Worm (Caenorhabditis elegans) whole organism, L4 larva: ENCODE data around the gene mrpl-53.
A peak's percentile ranks its signal among the peaks of the same experiment; 100 is the strongest.

ENCODE experiments used
- T20F7.1 ChIP-seq: fragments of 200-800 bp; sonication (Bioruptor generic); optimal IDR thresholded peaks from 2 replicates; lab custom pipeline; 2018; ENCODE audit warnings: mild to moderate bottlenecking, missing genetic modification characterization, missing compliant biosample characterization
- ZK337.2 ChIP-seq: fragments of 200-800 bp; sonication (Bioruptor generic); IDR thresholded peaks from 2 replicates; pipeline ENCODE4 v1.3.6; 2022; ENCODE audit warnings: missing genetic modification reagents, missing genetic modification characterization, missing compliant biosample characterization
- arid-1 ChIP-seq: fragments of 200-800 bp; sonication (Bioruptor generic); conservative IDR thresholded peaks from 2 replicates; pipeline ENCODE4 v1.3.6; 2022; ENCODE audit warnings: missing genetic modification reagents, missing genetic modification characterization, missing compliant biosample characterization
- ceh-20 ChIP-seq: fragments of 200-800 bp; sonication (Bioruptor generic); IDR thresholded peaks from 2 replicates; pipeline ENCODE4 v1.3.6; 2022; ENCODE audit warnings: missing genetic modification reagents, missing genetic modification characterization, missing compliant biosample characterization
- ceh-32 ChIP-seq: sonication (generic microtip); optimal IDR thresholded peaks from 2 replicates; lab custom pipeline; 2016; ENCODE audit warnings: mild to moderate bottlenecking, missing genetic modification characterization, missing compliant biosample characterization; ENCODE audit not compliant: poor library complexity
- daf-12 ChIP-seq: fragments of 150-350 bp; optimal IDR thresholded peaks from 2 replicates; lab custom pipeline; 2014; ENCODE audit warnings: missing biosample characterization, missing genetic modification reagents, missing genetic modification characterization
- daf-16 ChIP-seq, 3 experiments: sonication (generic microtip); optimal IDR thresholded peaks; 2 replicates each; lab custom pipeline; 2016 to 2017; ENCODE audit warnings: missing genetic modification characterization in 3 of 3, missing genetic modification reagents in 3 of 3, mild to moderate bottlenecking in 2 of 3, missing compliant biosample characterization in 2 of 3, missing biosample characterization in 1 of 3, moderate library complexity in 1 of 3
- dmd-6 ChIP-seq: fragments of 200-800 bp; sonication (Bioruptor generic); IDR thresholded peaks from 2 replicates; pipeline ENCODE4 v1.3.6; 2022; ENCODE audit warnings: missing genetic modification reagents, missing genetic modification characterization, missing compliant biosample characterization
- dve-1 ChIP-seq: sonication (generic microtip); optimal IDR thresholded peaks from 2 replicates; lab custom pipeline; 2017; ENCODE audit warnings: antibody characterized with exemption, mild to moderate bottlenecking, missing genetic modification characterization, missing compliant biosample characterization; ENCODE audit not compliant: insufficient read depth
- egl-27 ChIP-seq: sonication (generic microtip); optimal IDR thresholded peaks from 3 replicates; lab custom pipeline; 2017; ENCODE audit warnings: missing biosample characterization, missing genetic modification reagents, missing genetic modification characterization
- egl-43 ChIP-seq: fragments of 200-800 bp; sonication (Bioruptor generic); IDR thresholded peaks from 2 replicates; pipeline ENCODE4 v1.3.6; 2022; ENCODE audit warnings: missing genetic modification reagents, missing genetic modification characterization, missing compliant biosample characterization
- fkh-10 ChIP-seq: fragments of 150-350 bp; optimal IDR thresholded peaks from 2 replicates; lab custom pipeline; 2014; ENCODE audit warnings: missing biosample characterization, missing genetic modification reagents, missing genetic modification characterization
- fos-1 ChIP-seq: fragments of 150-350 bp; optimal IDR thresholded peaks from 2 replicates; lab custom pipeline; 2014; ENCODE audit warnings: missing biosample characterization, missing genetic modification characterization
- hif-1 ChIP-seq, 2 experiments: sonication (generic microtip); optimal IDR thresholded peaks; 2 replicates each; lab custom pipeline; 2016 to 2017; ENCODE audit warnings: missing compliant biosample characterization in 2 of 2, missing genetic modification characterization in 2 of 2, missing genetic modification reagents in 2 of 2, missing genotype in 2 of 2, mild to moderate bottlenecking in 1 of 2
- hlh-11 ChIP-seq: fragments of 200-800 bp; sonication (Bioruptor generic); optimal IDR thresholded peaks from 2 replicates; lab custom pipeline; 2018; ENCODE audit warnings: mild to moderate bottlenecking, missing genetic modification characterization, missing compliant biosample characterization
- hlh-30 ChIP-seq: sonication (generic microtip); optimal IDR thresholded peaks from 2 replicates; lab custom pipeline; 2017; ENCODE audit warnings: antibody characterized with exemption, mild to moderate bottlenecking, missing genetic modification characterization, missing compliant biosample characterization; ENCODE audit not compliant: insufficient read depth
- lim-7 ChIP-seq: fragments of 200-800 bp; sonication (Bioruptor generic); IDR thresholded peaks from 2 replicates; pipeline ENCODE4 v1.3.6; 2022; ENCODE audit warnings: missing genetic modification characterization, missing compliant biosample characterization
- lin-1 ChIP-seq: fragments of 200-800 bp; sonication (Bioruptor generic); IDR thresholded peaks from 2 replicates; pipeline ENCODE4 v1.3.6; 2022; ENCODE audit warnings: missing genetic modification reagents, missing genetic modification characterization, missing compliant biosample characterization
- lin-15B ChIP-seq: fragments of 150-350 bp; sonication (generic microtip); optimal IDR thresholded peaks from 3 replicates; lab custom pipeline; 2014; ENCODE audit warnings: missing biosample characterization, missing genetic modification characterization
- lir-3 ChIP-seq: sonication (generic microtip); optimal IDR thresholded peaks from 2 replicates; lab custom pipeline; 2016; ENCODE audit warnings: mild to moderate bottlenecking, missing genetic modification characterization, missing compliant biosample characterization
- madf-5 ChIP-seq, 2 experiments: fragments of 200-800 bp; sonication (Bioruptor generic); IDR thresholded peaks; 2 replicates each; pipeline ENCODE4 v1.3.6; 2022; ENCODE audit warnings: missing compliant biosample characterization in 2 of 2, missing genetic modification characterization in 2 of 2
- madf-9 ChIP-seq: fragments of 200-800 bp; sonication (Bioruptor generic); conservative IDR thresholded peaks from 2 replicates; pipeline ENCODE4 v1.3.6; 2022; ENCODE audit warnings: missing genetic modification reagents, missing genetic modification characterization, missing compliant biosample characterization
- mdl-1 ChIP-seq, 2 experiments: fragments of 150-350 bp in 1 of 2; sonication (generic microtip) in 1 of 2; optimal IDR thresholded peaks; 2 replicates each; lab custom pipeline; 2014 to 2017; ENCODE audit warnings: missing biosample characterization in 2 of 2, missing genetic modification characterization in 2 of 2
- mdt-29 ChIP-seq: fragments of 200-800 bp; sonication (Bioruptor generic); IDR thresholded peaks from 2 replicates; pipeline ENCODE4 v1.3.6; 2022; ENCODE audit warnings: missing genetic modification reagents, missing genetic modification characterization, missing compliant biosample characterization
- mep-1 ChIP-seq: fragments of 150-350 bp; sonication (generic microtip); optimal IDR thresholded peaks from 3 replicates; lab custom pipeline; 2014; ENCODE audit warnings: missing biosample characterization, missing genetic modification characterization
- mes-2 ChIP-seq: sonication (generic microtip); optimal IDR thresholded peaks from 2 replicates; lab custom pipeline; 2016; ENCODE audit warnings: missing genotype, mild to moderate bottlenecking, missing genetic modification characterization, missing compliant biosample characterization; ENCODE audit not compliant: poor library complexity, severe bottlenecking
- mxl-3 ChIP-seq: fragments of 200-800 bp; sonication (Bioruptor generic); optimal IDR thresholded peaks from 2 replicates; lab custom pipeline; 2018; ENCODE audit warnings: mild to moderate bottlenecking, missing genetic modification characterization, missing compliant biosample characterization
- nhr-102 ChIP-seq: sonication (generic microtip); optimal IDR thresholded peaks from 2 replicates; lab custom pipeline; 2016; ENCODE audit warnings: mild to moderate bottlenecking, missing genetic modification characterization, moderate library complexity, missing compliant biosample characterization
- nhr-11 ChIP-seq: fragments of 150-350 bp; optimal IDR thresholded peaks from 2 replicates; lab custom pipeline; 2014; ENCODE audit warnings: missing biosample characterization, missing genetic modification characterization
- nhr-28 ChIP-seq: fragments of 150-350 bp; optimal IDR thresholded peaks from 2 replicates; lab custom pipeline; 2014; ENCODE audit warnings: missing biosample characterization, missing genetic modification characterization
- nhr-77 ChIP-seq: fragments of 150-350 bp; optimal IDR thresholded peaks from 2 replicates; lab custom pipeline; 2014; ENCODE audit warnings: missing biosample characterization, missing genetic modification characterization
- pha-4 ChIP-seq, 2 experiments: fragments of 150-350 bp in 1 of 2; fragments of 200-800 bp in 1 of 2; sonication (Bioruptor generic) in 1 of 2; IDR thresholded peaks in 1 of 2; optimal IDR thresholded peaks in 1 of 2; 2 replicates each; pipeline versions ENCODE4 v1.3.6 to Lab custom; 2014 to 2022; ENCODE audit warnings: missing genetic modification characterization in 2 of 2, missing genetic modification reagents in 2 of 2, missing biosample characterization in 1 of 2, missing compliant biosample characterization in 1 of 2
- pqm-1 ChIP-seq: sonication (generic microtip); optimal IDR thresholded peaks from 2 replicates; lab custom pipeline; 2017; ENCODE audit warnings: missing biosample characterization, missing genetic modification characterization
- snpc-1.2 ChIP-seq: fragments of 200-800 bp; sonication (Bioruptor generic); IDR thresholded peaks from 2 replicates; pipeline ENCODE4 v1.3.6; 2022; ENCODE audit warnings: missing genetic modification reagents, missing genetic modification characterization, missing compliant biosample characterization
- snpc-4 ChIP-seq: fragments of 150-350 bp; optimal IDR thresholded peaks from 2 replicates; lab custom pipeline; 2014; ENCODE audit warnings: missing biosample characterization, missing genetic modification characterization
- tra-1 ChIP-seq: fragments of 200-800 bp; sonication (Bioruptor generic); IDR thresholded peaks from 2 replicates; pipeline ENCODE4 v1.3.6; 2022; ENCODE audit warnings: missing genetic modification reagents, missing genetic modification characterization, missing compliant biosample characterization
- unc-62 ChIP-seq, 3 experiments: fragments of 150-350 bp in 1 of 3; sonication (generic microtip); optimal IDR thresholded peaks in 2 of 3; peaks in 1 of 3; 1 replicate in 1 of 3; 2 replicates in 2 of 3; lab custom pipeline; 2014 to 2017; ENCODE audit warnings: missing biosample characterization in 3 of 3, missing genetic modification characterization in 3 of 3, missing genetic modification reagents in 3 of 3, missing genotype in 1 of 3
- vab-7 ChIP-seq: fragments of 200-800 bp; sonication (Bioruptor generic); IDR thresholded peaks from 2 replicates; pipeline ENCODE4 v1.3.6; 2022; ENCODE audit warnings: missing genetic modification reagents, missing genetic modification characterization, missing compliant biosample characterization
- zip-2 ChIP-seq: fragments of 150-350 bp; optimal IDR thresholded peaks from 2 replicates; lab custom pipeline; 2014; ENCODE audit warnings: missing biosample characterization, missing genetic modification characterization

Gene mrpl-53

ce11 chrII:9621121-9621520, 23.7 kb downstream of the mrpl-53 start (continued):
- TF ChIP-seq nhr-77 (tag; lab: Kevin White, UChicago) = no peak
- no peak for TF ChIP-seq mxl-3
- no peak for TF ChIP-seq egl-27 (tag; lab: Kevin White, UChicago)
- TF ChIP-seq arid-1 (GFP tag; lab: Robert Waterston, UW) = no peak
- no peak for TF ChIP-seq fkh-10 (GFP tag; lab: Kevin White, UChicago)
- TF ChIP-seq ceh-32 (tag; lab: Kevin White, UChicago) = no peak
- TF ChIP-seq lim-7 (GFP tag; lab: Robert Waterston, UW) = no peak
- no peak for TF ChIP-seq snpc-4 (tag; lab: Kevin White, UChicago)
- TF ChIP-seq vab-7 (GFP tag; lab: Robert Waterston, UW) = no peak
- peak; percentile 60 for TF ChIP-seq hlh-11 (tag; lab: Kevin White, UChicago)
- TF ChIP-seq zip-2 = no peak
- TF ChIP-seq daf-12 = no peak
- TF ChIP-seq ceh-20 (GFP tag; lab: Robert Waterston, UW) = no peak; the same call in 1 of the 2 replicates
- TF ChIP-seq egl-43 (GFP tag; lab: Robert Waterston, UW) = peak; percentile 57; the same call in 1 of the 2 replicates
- TF ChIP-seq lin-15B (tag; lab: Kevin White, UChicago) = no peak
- TF ChIP-seq mes-2 (tag; lab: Kevin White, UChicago) = no peak
- no peak for TF ChIP-seq ZK337.2 (GFP tag; lab: Robert Waterston, UW)
- no peak for TF ChIP-seq fos-1

- TF ChIP-seq hlh-11 (tag; lab: Kevin White, UChicago) (peak; percentile 73), unc-62 (GFP tag; optimal IDR thresholded peaks at IDR 0.05 in 1 of 2; lab: Kevin White, UChicago) (peak in 1 of 2 experiments; percentile 61), unc-62 (tag; optimal IDR thresholded peaks at IDR 0.05; lab: Kevin White, UChicago) (no peak), T20F7.1 (GFP tag; lab: Kevin White, UChicago) (peak; percentile 56), tra-1 (GFP tag; lab: Robert Waterston, UW) (peak; percentile 52), nhr-102 (tag; lab: Kevin White, UChicago) (peak; percentile 1), mdt-29 (no peak), mdl-1 (tag; optimal IDR thresholded peaks at IDR 0.05; lab: Kevin White, UChicago) (peak in 1 of 2 experiments; percentile 68), mep-1 (tag; lab: Kevin White, UChicago) (peak; percentile 39), madf-9 (GFP tag; lab: Robert Waterston, UW) (no peak), nhr-28 (peak; percentile 61), nhr-11 (tag; lab: Kevin White, UChicago) (peak; percentile 22), snpc-1.2 (0 out of 2 replicates have a peak, but pooled peaks have one; percentile 27), dmd-6 (GFP tag; lab: Robert Waterston, UW) (peak; percentile 76), lir-3 (tag; lab: Kevin White, UChicago) (no peak), hif-1 (tag; optimal IDR thresholded peaks at IDR 0.05; lab: Kevin White, UChicago) (peak in 1 of 2 experiments; percentile 12), madf-5 (GFP tag; IDR thresholded peaks at IDR 0.05; lab: Robert Waterston, UW) (no peak), hlh-30 (tag; lab: Kevin White, UChicago) (peak; percentile 92), pqm-1 (no peak), pha-4 (GFP tag; IDR thresholded peaks at IDR 0.05; lab: Robert Waterston, UW) (peak; percentile 17; the same call in 1 of the 2 replicates), pha-4 (tag; optimal IDR thresholded peaks at IDR 0.05; lab: Kevin White, UChicago) (peak; percentile 59), mes-2 (tag; lab: Kevin White, UChicago) (peak; percentile 12), daf-16 (GFP tag; optimal IDR thresholded peaks at IDR 0.05; lab: Kevin White, UChicago) (peak in 1 of 2 experiments; percentile 34), daf-16 (tag; optimal IDR thresholded peaks at IDR 0.05; lab: Kevin White, UChicago) (peak; percentile 29), dve-1 (peak; percentile 63), lin-1 (GFP tag; lab: Robert Waterston, UW) (peak; percentile 28; the same call in 1 of the 2 replicates)
Observed at ce11 chrII:9621913-9622348, 24.5 kb downstream of the mrpl-53 start.
